Fruit fly (Drosophila melanogaster) whole organism, embryonic: Measurements from ENCODE around the gene ftz.

ENCODE experiments used
- ATbp ChIP-seq: fragments of 200-800 bp; sonication (Bioruptor generic); optimal IDR thresholded peaks from 2 replicates; lab custom pipeline; 2017; ENCODE audit warnings: missing biosample characterization, mild to moderate bottlenecking, missing genetic modification characterization, missing genetic modification reagents
- CG10267 ChIP-seq: fragments of 200-800 bp; sonication (Bioruptor generic); optimal IDR thresholded peaks from 2 replicates; lab custom pipeline; 2018; ENCODE audit warnings: missing biosample characterization, mild to moderate bottlenecking, missing genetic modification characterization, moderate library complexity
- CG11695 ChIP-seq: fragments of 200-800 bp; sonication (Bioruptor generic); IDR thresholded peaks from 3 replicates; pipeline ENCODE4 v1.3.6; 2022; ENCODE audit warnings: missing biosample characterization, missing genetic modification characterization
- CG11723 ChIP-seq: fragments of 200-800 bp; sonication (Bioruptor generic); optimal IDR thresholded peaks from 2 replicates; lab custom pipeline; 2017; ENCODE audit warnings: missing biosample characterization, mild to moderate bottlenecking, missing genetic modification characterization
- CG15011 ChIP-seq: fragments of 200-800 bp; sonication (Bioruptor generic); optimal IDR thresholded peaks from 3 replicates; lab custom pipeline; 2018; ENCODE audit warnings: missing biosample characterization, mild to moderate bottlenecking, missing genetic modification characterization
- CG17568 ChIP-seq: fragments of 200-800 bp; sonication (Bioruptor generic); optimal IDR thresholded peaks from 2 replicates; lab custom pipeline; 2018; ENCODE audit warnings: missing biosample characterization, mild to moderate bottlenecking, missing genetic modification characterization, moderate library complexity
- CG18476 ChIP-seq: fragments of 200-800 bp; sonication (Bioruptor generic); optimal IDR thresholded peaks from 2 replicates; lab custom pipeline; 2016; ENCODE audit warnings: missing biosample characterization, mild to moderate bottlenecking, missing genetic modification characterization
- CG2199 ChIP-seq: fragments of 200-800 bp; sonication (Bioruptor generic); IDR thresholded peaks from 3 replicates; pipeline ENCODE4 v1.3.6; 2022; ENCODE audit warnings: missing biosample characterization, missing genetic modification characterization
- CG30020 ChIP-seq: fragments of 200-800 bp; optimal IDR thresholded peaks from 2 replicates; lab custom pipeline; 2019; ENCODE audit warnings: missing biosample characterization, mild to moderate bottlenecking, missing genetic modification characterization, moderate library complexity
- CG32767 ChIP-seq: fragments of 200-800 bp; sonication (Bioruptor generic); IDR thresholded peaks from 2 replicates; pipeline ENCODE4 v1.3.6; 2022; ENCODE audit warnings: missing biosample characterization, missing genetic modification characterization
- CG3726 ChIP-seq: fragments of 200-800 bp; sonication (Bioruptor generic); IDR thresholded peaks from 3 replicates; pipeline ENCODE4, ENCODE4 v1.3.6; 2022; ENCODE audit warnings: missing biosample characterization, missing genetic modification characterization
- CG3847 ChIP-seq: fragments of 200-800 bp; sonication (Bioruptor generic); IDR thresholded peaks from 2 replicates; pipeline ENCODE4 v1.3.6; 2022; ENCODE audit warnings: missing biosample characterization, missing genetic modification characterization
- CG4404 ChIP-seq: fragments of 200-800 bp; sonication (Bioruptor generic); IDR thresholded peaks from 2 replicates; pipeline ENCODE4 v1.3.6; 2022; ENCODE audit warnings: missing biosample characterization, missing genetic modification characterization
- CG4730 ChIP-seq: fragments of 200-800 bp; sonication (Bioruptor generic); IDR thresholded peaks from 2 replicates; pipeline ENCODE4 v1.3.6; 2022; ENCODE audit warnings: missing biosample characterization, missing genetic modification characterization
- CG6689 ChIP-seq: fragments of 200-800 bp; sonication (Bioruptor generic); IDR thresholded peaks from 2 replicates; pipeline ENCODE4 v1.3.6; 2022; ENCODE audit warnings: missing biosample characterization, missing genetic modification characterization
- CG6813 ChIP-seq: fragments of 200-800 bp; sonication (Bioruptor generic); optimal IDR thresholded peaks from 2 replicates; lab custom pipeline; 2017; ENCODE audit warnings: missing biosample characterization, missing genetic modification characterization, mild to moderate bottlenecking, moderate library complexity, missing genetic modification reagents
- CG7987 ChIP-seq: fragments of 200-800 bp; sonication (Bioruptor generic); optimal IDR thresholded peaks from 2 replicates; lab custom pipeline; 2018; ENCODE audit warnings: missing biosample characterization, mild to moderate bottlenecking, missing genetic modification characterization, moderate library complexity
- CG8089 ChIP-seq: fragments of 200-800 bp; sonication (Bioruptor generic); optimal IDR thresholded peaks from 3 replicates; lab custom pipeline; 2016; ENCODE audit warnings: missing biosample characterization, missing genetic modification characterization
- CG8281 ChIP-seq: fragments of 200-800 bp; sonication (Bioruptor generic); optimal IDR thresholded peaks from 2 replicates; lab custom pipeline; 2018; ENCODE audit warnings: missing biosample characterization, mild to moderate bottlenecking, missing genetic modification characterization, moderate library complexity
- Doc3 ChIP-seq: fragments of 200-800 bp; sonication (Bioruptor generic); IDR thresholded peaks from 3 replicates; pipeline ENCODE4 v1.3.6; 2022; ENCODE audit warnings: missing biosample characterization, missing genetic modification characterization; ENCODE audit not compliant: partially characterized antibody
- Hsf ChIP-seq: fragments of 200-800 bp; sonication (Bioruptor generic); optimal IDR thresholded peaks from 3 replicates; lab custom pipeline; 2016; ENCODE audit warnings: missing biosample characterization, missing genetic modification characterization
- Max ChIP-seq: fragments of 200-800 bp; sonication (Bioruptor generic); optimal IDR thresholded peaks from 2 replicates; lab custom pipeline; 2016; ENCODE audit warnings: missing biosample characterization, mild to moderate bottlenecking, missing genetic modification characterization
- Med ChIP-seq: fragments of 200-800 bp; sonication (Bioruptor generic); peaks from one replicate; lab custom pipeline; 2016; ENCODE audit warnings: missing biosample characterization, missing genetic modification characterization, mild to moderate bottlenecking, inconsistent platforms, moderate library complexity
- NK7.1 ChIP-seq: fragments of 200-800 bp; sonication (Bioruptor generic); optimal IDR thresholded peaks from 3 replicates; lab custom pipeline; 2016; ENCODE audit warnings: missing biosample characterization, missing genetic modification characterization
- Opbp ChIP-seq: fragments of 200-800 bp; sonication (Bioruptor generic); IDR thresholded peaks from 3 replicates; pipeline ENCODE4 v1.3.6; 2022; ENCODE audit warnings: missing biosample characterization, missing genetic modification characterization; ENCODE audit not compliant: partially characterized antibody
- Rx ChIP-seq: fragments of 200-800 bp; sonication (Bioruptor generic); IDR thresholded peaks from 2 replicates; pipeline ENCODE4 v1.3.6; 2022; ENCODE audit warnings: missing biosample characterization, missing genetic modification characterization
- Ssrp ChIP-seq: fragments of 200-800 bp; sonication (Bioruptor generic); optimal IDR thresholded peaks from 2 replicates; lab custom pipeline; 2018; ENCODE audit warnings: missing biosample characterization, mild to moderate bottlenecking, missing genetic modification characterization, moderate library complexity
- Xbp1 ChIP-seq: fragments of 200-800 bp; sonication (Bioruptor generic); optimal IDR thresholded peaks from 3 replicates; lab custom pipeline; 2016; ENCODE audit warnings: missing biosample characterization, mild to moderate bottlenecking, missing genetic modification characterization
- ab ChIP-seq: fragments of 200-800 bp; sonication (Bioruptor generic); optimal IDR thresholded peaks from 2 replicates; lab custom pipeline; 2016; ENCODE audit warnings: missing biosample characterization, missing genetic modification characterization
- ac ChIP-seq: fragments of 200-800 bp; sonication (Bioruptor generic); optimal IDR thresholded peaks from 3 replicates; lab custom pipeline; 2017; ENCODE audit warnings: missing biosample characterization, mild to moderate bottlenecking, missing genetic modification characterization
- bab2 ChIP-seq: fragments of 200-800 bp; sonication (Bioruptor generic); optimal IDR thresholded peaks from 2 replicates; lab custom pipeline; 2016; ENCODE audit warnings: missing biosample characterization, missing genetic modification characterization
- bsh ChIP-seq, 2 experiments: fragments of 200-800 bp; sonication (Bioruptor generic); optimal IDR thresholded peaks; 2 replicates each; lab custom pipeline; 2017 to 2018; ENCODE audit warnings: mild to moderate bottlenecking in 2 of 2, missing biosample characterization in 2 of 2, missing genetic modification characterization in 2 of 2, moderate library complexity in 1 of 2
- cato ChIP-seq: fragments of 200-800 bp; sonication (Bioruptor generic); optimal IDR thresholded peaks from 2 replicates; lab custom pipeline; 2016; ENCODE audit warnings: missing biosample characterization, missing genetic modification characterization, borderline replicate concordance
- chif ChIP-seq, 2 experiments: fragments of 200-800 bp; sonication (Bioruptor generic); optimal IDR thresholded peaks; 3 replicates each; lab custom pipeline; 2016; ENCODE audit warnings: missing biosample characterization in 2 of 2, missing genetic modification characterization in 2 of 2
- corto ChIP-seq: fragments of 200-800 bp; sonication (Bioruptor generic); optimal IDR thresholded peaks from 2 replicates; lab custom pipeline; 2016; ENCODE audit warnings: missing biosample characterization, mild to moderate bottlenecking, missing genetic modification characterization, moderate library complexity
- disco-r ChIP-seq: fragments of 200-800 bp; sonication (Bioruptor generic); optimal IDR thresholded peaks from 2 replicates; lab custom pipeline; 2016; ENCODE audit warnings: missing biosample characterization, missing genetic modification characterization
- dmrt11E ChIP-seq: fragments of 200-800 bp; sonication (Bioruptor generic); optimal IDR thresholded peaks from 3 replicates; lab custom pipeline; 2018; ENCODE audit warnings: missing biosample characterization, mild to moderate bottlenecking, missing genetic modification characterization, moderate library complexity
- esg ChIP-seq: fragments of 200-800 bp; sonication (Bioruptor generic); conservative IDR thresholded peaks from 2 replicates; pipeline ENCODE4 v1.3.6; 2022; ENCODE audit warnings: missing biosample characterization, missing genetic modification characterization
- ftz-f1 ChIP-seq: fragments of 200-800 bp; sonication (Bioruptor generic); optimal IDR thresholded peaks from 2 replicates; lab custom pipeline; 2016; ENCODE audit warnings: missing biosample characterization, missing genetic modification characterization
- hkb ChIP-seq, 2 experiments: fragments of 200-800 bp in 1 of 2; fragments of >200 bp in 1 of 2; sonication (Bioruptor generic) in 1 of 2; IDR thresholded peaks in 1 of 2; optimal IDR thresholded peaks in 1 of 2; 2 replicates each; pipeline versions ENCODE4 v1.3.6 to Lab custom; 2017 to 2022; ENCODE audit warnings: missing biosample characterization in 1 of 2, missing genetic modification characterization in 1 of 2
- ind ChIP-seq: fragments of 200-800 bp; sonication (Bioruptor generic); optimal IDR thresholded peaks from 3 replicates; lab custom pipeline; 2016; ENCODE audit warnings: missing biosample characterization, missing genetic modification characterization
- jing ChIP-seq: fragments of 200-800 bp; sonication (Bioruptor generic); optimal IDR thresholded peaks from 2 replicates; lab custom pipeline; 2018; ENCODE audit warnings: missing biosample characterization, mild to moderate bottlenecking, missing genetic modification characterization
- oc ChIP-seq: fragments of 200-800 bp; sonication (Bioruptor generic); optimal IDR thresholded peaks from 2 replicates; lab custom pipeline; 2018; ENCODE audit warnings: missing biosample characterization, mild to moderate bottlenecking, missing genetic modification characterization, moderate library complexity
- pros ChIP-seq: fragments of 200-800 bp; sonication (Bioruptor generic); optimal IDR thresholded peaks from 3 replicates; lab custom pipeline; 2019; ENCODE audit warnings: missing biosample characterization, mild to moderate bottlenecking, missing genetic modification characterization, moderate library complexity
- slp2 ChIP-seq: fragments of 200-800 bp; sonication (Bioruptor generic); optimal IDR thresholded peaks from 2 replicates; lab custom pipeline; 2016; ENCODE audit warnings: missing biosample characterization, missing genetic modification characterization
- so ChIP-seq: fragments of 200-800 bp; sonication (Bioruptor generic); IDR thresholded peaks from 3 replicates; pipeline ENCODE4 v1.3.6; 2022; ENCODE audit warnings: missing biosample characterization, missing genetic modification characterization
- trh ChIP-seq: fragments of 200-800 bp; sonication (Bioruptor generic); optimal IDR thresholded peaks from 2 replicates; lab custom pipeline; 2016; ENCODE audit warnings: missing biosample characterization, missing genetic modification characterization

The ftz gene

DNA sequence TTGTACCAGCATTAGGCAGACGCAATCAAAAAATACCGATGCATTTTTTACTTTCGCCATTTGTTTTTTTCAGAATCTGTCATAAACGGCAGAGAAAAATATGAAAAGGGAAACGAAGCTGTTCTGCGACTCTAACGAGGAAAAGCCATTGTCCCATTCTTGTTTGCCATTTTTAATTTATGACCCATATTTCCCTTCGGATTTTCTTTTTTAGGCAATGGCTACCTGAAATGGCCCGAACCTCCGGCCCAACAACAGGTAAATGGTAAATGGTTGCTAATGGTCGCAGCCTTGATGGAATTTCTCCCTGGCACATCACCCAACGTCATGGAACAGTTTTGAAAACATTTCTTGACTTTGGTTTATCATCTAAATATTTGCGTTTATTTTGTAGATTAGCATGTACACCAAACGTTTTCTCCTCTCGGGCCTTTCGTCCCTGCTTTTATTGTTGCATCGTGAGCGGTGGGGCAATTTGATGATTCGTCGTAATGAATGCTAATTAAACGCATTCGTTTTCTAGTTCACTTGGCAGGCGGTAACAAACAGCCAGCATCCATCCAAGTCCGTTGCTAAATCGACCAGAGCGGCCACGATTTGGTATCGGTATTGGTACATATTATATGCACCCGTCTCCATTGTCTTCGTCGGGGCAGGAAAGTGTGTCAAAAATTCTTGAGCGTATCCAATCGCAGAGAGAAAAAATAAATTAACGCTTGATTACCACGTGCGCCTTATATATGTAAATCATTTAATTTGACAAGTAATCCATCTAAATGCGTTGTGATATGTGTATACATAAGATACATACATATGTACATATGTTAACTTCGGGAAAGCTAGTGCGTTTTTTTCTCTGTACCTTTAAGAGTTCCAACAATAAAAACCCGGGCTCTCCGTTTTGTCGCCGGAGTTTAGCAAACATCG is 45.9 kb upstream of the ftz start (continued):
- TF ChIP-seq Max (GFP tag; lab: Kevin White, UChicago) (peak; percentile 8), CG11723 (GFP tag; lab: Kevin White, UChicago) (peak; percentile 30), CG6689 (GFP tag; lab: Robert Waterston, UW) (peak; percentile 53; the same call in 1 of the 2 replicates), slp2 (GFP tag; lab: Kevin White, UChicago) (peak; percentile 13), Hsf (GFP tag; lab: Kevin White, UChicago) (peak; percentile 49), CG4404 (0 out of 2 replicates have a peak, but pooled peaks have one; percentile 52), CG3726 (no peak), bab2 (peak; percentile 54), CG30020 (tag; lab: Kevin White, UChicago) (no peak), NK7.1 (GFP tag; lab: Kevin White, UChicago) (no peak), ac (GFP tag; lab: Kevin White, UChicago) (no peak), CG6813 (GFP tag; lab: Kevin White, UChicago) (no peak), disco-r (peak; percentile 40), CG17568 (GFP tag; lab: Kevin White, UChicago) (no peak), dmrt11E (peak; percentile 52), so (GFP tag; lab: Robert Waterston, UW) (peak; percentile 44; the same call in 1 of the 3 replicates), CG2199 (GFP tag; lab: Robert Waterston, UW) (0 out of 3 replicates have a peak, but pooled peaks have one; percentile 43), Opbp (GFP tag; lab: Robert Waterston, UW) (no peak), trh (no peak), ATbp (GFP tag; lab: Kevin White, UChicago) (peak; percentile 52), CG8089 (peak; percentile 26), chif (GFP tag; optimal IDR thresholded peaks at IDR 0.05; lab: Kevin White, UChicago) (peak in 1 of 2 experiments; percentile 67), CG15011 (GFP tag; lab: Kevin White, UChicago) (peak; percentile 28), CG4730 (GFP tag; lab: Robert Waterston, UW) (no peak), pros (GFP tag; lab: Kevin White, UChicago) (no peak), CG3847 (GFP tag; lab: Robert Waterston, UW) (0 out of 2 replicates have a peak, but pooled peaks have one; percentile 20), cato (no peak), CG11695 (GFP tag; lab: Robert Waterston, UW) (peak; percentile 67; the same call in 1 of the 3 replicates), esg (GFP tag; lab: Robert Waterston, UW) (peak; percentile 45; the same call in 1 of the 2 replicates), Rx (GFP tag; lab: Robert Waterston, UW) (peak; percentile 62), hkb (optimal IDR thresholded peaks at IDR 0.05; lab: Kevin White, UChicago) (no peak), hkb (GFP tag; IDR thresholded peaks at IDR 0.05; lab: Robert Waterston, UW) (peak; percentile 80), CG32767 (peak; percentile 39; the same call in 1 of the 2 replicates), CG7987 (GFP tag; lab: Kevin White, UChicago) (no peak), corto (no peak), Med (peak; percentile 89), ftz-f1 (GFP tag; lab: Kevin White, UChicago) (no peak), CG10267 (tag; lab: Kevin White, UChicago) (peak; percentile 48), Xbp1 (GFP tag; lab: Kevin White, UChicago) (peak; percentile 67), bsh (GFP tag; optimal IDR thresholded peaks at IDR 0.05; lab: Kevin White, UChicago) (peak in 1 of 2 experiments; percentile 71), jing (peak; percentile 9), CG18476 (GFP tag; lab: Kevin White, UChicago) (peak; percentile 42), Ssrp (peak; percentile 17), ind (peak; percentile 46), ab (no peak), Doc3 (GFP tag; lab: Robert Waterston, UW) (no peak), oc (tag; lab: Kevin White, UChicago) (no peak), CG8281 (no peak)
